Fruit fly (Drosophila melanogaster) whole organism, embryonic: ENCODE data around the gene Hn.

Experiments
- Bgb ChIP-seq: fragments of 200-800 bp; sonication (Bioruptor generic); IDR thresholded peaks from 2 replicates; pipeline ENCODE4 v1.3.6; 2022; ENCODE audit warnings: missing biosample characterization, missing genetic modification characterization; ENCODE audit not compliant: partially characterized antibody
- CG12071 ChIP-seq: fragments of 200-800 bp; sonication (Bioruptor generic); optimal IDR thresholded peaks from 3 replicates; lab custom pipeline; 2018; ENCODE audit warnings: missing biosample characterization, mild to moderate bottlenecking, missing genetic modification characterization
- CG14667 ChIP-seq: fragments of 200-800 bp; sonication (Bioruptor generic); IDR thresholded peaks from 2 replicates; pipeline ENCODE4 v1.3.6; 2022; ENCODE audit warnings: missing biosample characterization, missing genetic modification characterization
- CG14860 ChIP-seq: fragments of 200-800 bp; sonication (Bioruptor generic); IDR thresholded peaks from 3 replicates; pipeline ENCODE4 v1.3.6; 2022; ENCODE audit warnings: missing biosample characterization, missing genetic modification characterization; ENCODE audit not compliant: partially characterized antibody
- CG15696 ChIP-seq: fragments of 200-800 bp; sonication (Bioruptor generic); optimal IDR thresholded peaks from 2 replicates; lab custom pipeline; 2019; ENCODE audit warnings: missing biosample characterization, mild to moderate bottlenecking, missing genetic modification characterization, moderate library complexity
- CG16815 ChIP-seq: fragments of 200-800 bp; sonication (Bioruptor generic); optimal IDR thresholded peaks from 3 replicates; lab custom pipeline; 2017; ENCODE audit warnings: missing biosample characterization, mild to moderate bottlenecking, missing genetic modification characterization
- CG17802 ChIP-seq: fragments of 200-800 bp; sonication (Bioruptor generic); optimal IDR thresholded peaks from 2 replicates; lab custom pipeline; 2018; ENCODE audit warnings: missing biosample characterization, mild to moderate bottlenecking, missing genetic modification characterization, moderate library complexity
- CG17912 ChIP-seq: fragments of 200-800 bp; sonication (Bioruptor generic); optimal IDR thresholded peaks from 2 replicates; lab custom pipeline; 2018; ENCODE audit warnings: missing biosample characterization, mild to moderate bottlenecking, missing genetic modification characterization
- CG1792 ChIP-seq: fragments of 200-800 bp; sonication (Bioruptor generic); optimal IDR thresholded peaks from 2 replicates; lab custom pipeline; 2016; ENCODE audit warnings: missing biosample characterization, missing genetic modification characterization
- CG18262 ChIP-seq: fragments of 200-800 bp; optimal IDR thresholded peaks from 3 replicates; lab custom pipeline; 2019; ENCODE audit warnings: missing biosample characterization, mild to moderate bottlenecking, missing genetic modification characterization, moderate library complexity
- CG5180 ChIP-seq: fragments of 200-800 bp; sonication (Bioruptor generic); optimal IDR thresholded peaks from 3 replicates; lab custom pipeline; 2017; ENCODE audit warnings: missing biosample characterization, missing genetic modification characterization, mild to moderate bottlenecking, moderate library complexity, missing genetic modification reagents
- CG6683 ChIP-seq: fragments of 200-800 bp; sonication (Bioruptor generic); optimal IDR thresholded peaks from 2 replicates; lab custom pipeline; 2017; ENCODE audit warnings: missing biosample characterization, mild to moderate bottlenecking, missing genetic modification characterization, missing genetic modification reagents
- CG7928 ChIP-seq: fragments of 200-800 bp; sonication (Bioruptor generic); optimal IDR thresholded peaks from 2 replicates; lab custom pipeline; 2017; ENCODE audit warnings: missing biosample characterization, mild to moderate bottlenecking, missing genetic modification characterization
- Chrac-16 ChIP-seq: fragments of 200-800 bp; sonication (Bioruptor generic); optimal IDR thresholded peaks from 3 replicates; lab custom pipeline; 2016; ENCODE audit warnings: missing biosample characterization, missing genetic modification characterization
- Drgx ChIP-seq: fragments of 200-800 bp; sonication (Bioruptor generic); IDR thresholded peaks from 2 replicates; pipeline ENCODE4 v1.3.6; 2022; ENCODE audit warnings: missing biosample characterization, missing genetic modification characterization
- Fer3 ChIP-seq: fragments of 200-800 bp; sonication (Bioruptor generic); optimal IDR thresholded peaks from 2 replicates; lab custom pipeline; 2018; ENCODE audit warnings: missing biosample characterization, mild to moderate bottlenecking, missing genetic modification characterization, moderate library complexity
- Hmr ChIP-seq: fragments of 200-800 bp; sonication (Bioruptor generic); optimal IDR thresholded peaks from 3 replicates; lab custom pipeline; 2017; ENCODE audit warnings: mild to moderate bottlenecking, missing biosample characterization, missing genetic modification reagents, missing genetic modification characterization
- Mes4 ChIP-seq: fragments of 200-800 bp; sonication (Bioruptor generic); optimal IDR thresholded peaks from 2 replicates; lab custom pipeline; 2016; ENCODE audit warnings: missing biosample characterization, missing genetic modification characterization
- Nf-YB ChIP-seq: fragments of 200-800 bp; sonication (Bioruptor generic); optimal IDR thresholded peaks from 3 replicates; lab custom pipeline; 2019; ENCODE audit warnings: missing biosample characterization, mild to moderate bottlenecking, missing genetic modification characterization, moderate library complexity
- NfI ChIP-seq: fragments of 200-800 bp; sonication (Bioruptor generic); optimal IDR thresholded peaks from 3 replicates; lab custom pipeline; 2018; ENCODE audit warnings: missing biosample characterization, mild to moderate bottlenecking, missing genetic modification characterization, moderate library complexity
- Oaz ChIP-seq: fragments of 200-800 bp; sonication (Bioruptor generic); IDR thresholded peaks from 2 replicates; pipeline ENCODE4 v1.3.6; 2022; ENCODE audit warnings: missing biosample characterization, missing genetic modification characterization
- Oli ChIP-seq: fragments of 200-800 bp; sonication (Bioruptor generic); optimal IDR thresholded peaks from 2 replicates; lab custom pipeline; 2018; ENCODE audit warnings: missing biosample characterization, mild to moderate bottlenecking, missing genetic modification characterization, moderate library complexity
- Poxn ChIP-seq: fragments of 200-800 bp; sonication (Bioruptor generic); IDR thresholded peaks from 2 replicates; pipeline ENCODE4 v1.3.6; 2022; ENCODE audit warnings: missing biosample characterization, missing genetic modification characterization
- Six4 ChIP-seq: fragments of 200-800 bp; sonication (Bioruptor generic); optimal IDR thresholded peaks from 2 replicates; lab custom pipeline; 2016; ENCODE audit warnings: missing biosample characterization, missing genetic modification characterization
- TFAM ChIP-seq: fragments of 200-800 bp; sonication (Bioruptor generic); optimal IDR thresholded peaks from 2 replicates; lab custom pipeline; 2017; ENCODE audit warnings: missing biosample characterization, missing genetic modification characterization, inconsistent platforms
- Taf1 ChIP-seq: fragments of 200-800 bp; sonication (Bioruptor generic); IDR thresholded peaks from 2 replicates; pipeline ENCODE4 v1.3.6; 2022; ENCODE audit warnings: missing biosample characterization, missing genetic modification characterization
- Tbp ChIP-seq: fragments of >200 bp; optimal IDR thresholded peaks from 2 replicates; lab custom pipeline; 2018; ENCODE audit warnings: missing biosample characterization, missing genetic modification characterization
- Trl ChIP-seq, 3 experiments: fragments of >200 bp in 2 of 3; fragments of 200-800 bp in 1 of 3; sonication (Bioruptor generic) in 1 of 3; optimal IDR thresholded peaks; 2 replicates in 1 of 3; 3 replicates in 2 of 3; lab custom pipeline; 2016 to 2017; ENCODE audit warnings: missing biosample characterization in 1 of 3, missing genetic modification characterization in 1 of 3
- Usf ChIP-seq: fragments of 200-800 bp; sonication (Bioruptor generic); optimal IDR thresholded peaks from 2 replicates; lab custom pipeline; 2017; ENCODE audit warnings: missing genotype, missing biosample characterization, missing genetic modification characterization
- ac ChIP-seq: fragments of 200-800 bp; sonication (Bioruptor generic); optimal IDR thresholded peaks from 3 replicates; lab custom pipeline; 2017; ENCODE audit warnings: missing biosample characterization, mild to moderate bottlenecking, missing genetic modification characterization
- bcd ChIP-seq: fragments of 200-800 bp; sonication (Bioruptor generic); optimal IDR thresholded peaks from 2 replicates; lab custom pipeline; 2017; ENCODE audit warnings: missing biosample characterization, mild to moderate bottlenecking, missing genetic modification characterization
- cad ChIP-seq: fragments of >200 bp; optimal IDR thresholded peaks from 2 replicates; lab custom pipeline; 2017; ENCODE audit warnings: missing biosample characterization, missing genetic modification characterization
- dimm ChIP-seq: fragments of 200-800 bp; sonication (Bioruptor generic); IDR thresholded peaks from 2 replicates; pipeline ENCODE4 v1.3.6; 2022; ENCODE audit warnings: missing biosample characterization, missing genetic modification characterization
- fd96Cb ChIP-seq: fragments of 200-800 bp; sonication (Bioruptor generic); optimal IDR thresholded peaks from 2 replicates; lab custom pipeline; 2018; ENCODE audit warnings: missing biosample characterization, mild to moderate bottlenecking, missing genetic modification characterization, moderate library complexity
- ftz-f1 ChIP-seq: fragments of 200-800 bp; sonication (Bioruptor generic); optimal IDR thresholded peaks from 2 replicates; lab custom pipeline; 2016; ENCODE audit warnings: missing biosample characterization, missing genetic modification characterization
- gfzf ChIP-seq: fragments of 200-800 bp; sonication (Bioruptor generic); optimal IDR thresholded peaks from 2 replicates; lab custom pipeline; 2016; ENCODE audit warnings: missing biosample characterization, mild to moderate bottlenecking, missing genetic modification characterization, moderate library complexity
- hkb ChIP-seq, 2 experiments: fragments of 200-800 bp in 1 of 2; fragments of >200 bp in 1 of 2; sonication (Bioruptor generic) in 1 of 2; IDR thresholded peaks in 1 of 2; optimal IDR thresholded peaks in 1 of 2; 2 replicates each; pipeline versions ENCODE4 v1.3.6 to Lab custom; 2017 to 2022; ENCODE audit warnings: missing biosample characterization in 1 of 2, missing genetic modification characterization in 1 of 2
- nmo ChIP-seq: fragments of 200-800 bp; sonication (Bioruptor generic); optimal IDR thresholded peaks from 2 replicates; lab custom pipeline; 2018; ENCODE audit warnings: missing biosample characterization, mild to moderate bottlenecking, missing genetic modification characterization, moderate library complexity
- otp ChIP-seq: fragments of 200-800 bp; sonication (Bioruptor generic); IDR thresholded peaks from 3 replicates; pipeline ENCODE4, ENCODE4 v1.3.6; 2022; ENCODE audit warnings: missing biosample characterization, missing genetic modification characterization
- peb ChIP-seq: fragments of 200-800 bp; sonication (Bioruptor generic); IDR thresholded peaks from 2 replicates; pipeline ENCODE4 v1.3.6; 2022; ENCODE audit warnings: missing biosample characterization, missing genetic modification characterization
- phol ChIP-seq: fragments of 200-800 bp; sonication (Bioruptor generic); optimal IDR thresholded peaks from 3 replicates; lab custom pipeline; 2018; ENCODE audit warnings: missing biosample characterization, mild to moderate bottlenecking, missing genetic modification characterization, moderate library complexity
- schlank ChIP-seq: fragments of 200-800 bp; sonication (Bioruptor generic); optimal IDR thresholded peaks from 2 replicates; lab custom pipeline; 2018; ENCODE audit warnings: missing biosample characterization, mild to moderate bottlenecking, missing genetic modification characterization
- sens ChIP-seq: fragments of 200-800 bp; sonication (Bioruptor generic); peaks from one replicate; lab custom pipeline; 2016; ENCODE audit warnings: missing biosample characterization, missing genetic modification characterization
- seq ChIP-seq: fragments of 200-800 bp; sonication (Bioruptor generic); IDR thresholded peaks from 2 replicates; pipeline ENCODE4 v1.3.6; 2022; ENCODE audit warnings: missing biosample characterization, missing genetic modification characterization
- tgo ChIP-seq: fragments of 200-800 bp; sonication (Bioruptor generic); IDR thresholded peaks from 3 replicates; pipeline ENCODE4 v1.3.6; 2022; ENCODE audit warnings: missing biosample characterization, missing genetic modification characterization
- vfl ChIP-seq: fragments of 200-800 bp; sonication (Bioruptor generic); optimal IDR thresholded peaks from 2 replicates; lab custom pipeline; 2016; ENCODE audit warnings: missing biosample characterization, missing genetic modification characterization
- vnd ChIP-seq: fragments of 200-800 bp; sonication (Bioruptor generic); IDR thresholded peaks from 3 replicates; pipeline ENCODE4 v1.3.6; 2022; ENCODE audit warnings: missing biosample characterization, missing genetic modification characterization; ENCODE audit not compliant: partially characterized antibody
- wor ChIP-seq: fragments of 200-800 bp; sonication (Bioruptor generic); IDR thresholded peaks from 2 replicates; pipeline ENCODE4 v1.3.6; 2022; ENCODE audit warnings: missing biosample characterization, missing genetic modification characterization

The Hn gene

dm6 chr3L:7718561-7719417 is 41.5 kb upstream of the Hn start, which contains the start of gene Mcad (continued):
- no peak for TF ChIP-seq gfzf (GFP tag; lab: Kevin White, UChicago)
- TF ChIP-seq CG18262 (tag; lab: Kevin White, UChicago): peak; percentile 88
- TF ChIP-seq Usf (GFP tag; lab: Kevin White, UChicago): peak; percentile 54
- peak; percentile 79 for TF ChIP-seq seq (GFP tag; lab: Robert Waterston, UW)
- peak; percentile 27 for TF ChIP-seq TFAM (GFP tag; lab: Kevin White, UChicago)
- TF ChIP-seq Bgb (GFP tag; lab: Robert Waterston, UW): no peak
- no peak for TF ChIP-seq CG14860 (GFP tag; lab: Robert Waterston, UW)
- TF ChIP-seq schlank (tag; lab: Kevin White, UChicago): peak; percentile 67
- no peak for TF ChIP-seq Trl (optimal IDR thresholded peaks at IDR 0.05; lab: Kevin White, UChicago)
- TF ChIP-seq Trl (GFP tag; optimal IDR thresholded peaks at IDR 0.05; lab: Kevin White, UChicago): peak; percentile 19
- TF ChIP-seq Chrac-16: peak; percentile 76
- TF ChIP-seq Fer3 (tag; lab: Kevin White, UChicago): peak; percentile 97
- TF ChIP-seq Taf1: peak; percentile 77
- TF ChIP-seq CG6683 (GFP tag; lab: Kevin White, UChicago): peak; percentile 92
- TF ChIP-seq Hmr (GFP tag; lab: Kevin White, UChicago): peak; percentile 93
- TF ChIP-seq vfl (GFP tag; lab: Kevin White, UChicago): peak; percentile 74
- TF ChIP-seq ftz-f1 (GFP tag; lab: Kevin White, UChicago): no peak
- TF ChIP-seq cad: no peak
- TF ChIP-seq Drgx (GFP tag; lab: Robert Waterston, UW): peak; percentile 90
- TF ChIP-seq Oaz (GFP tag; lab: Robert Waterston, UW): peak; percentile 65
- peak; percentile 93 for TF ChIP-seq bcd (GFP tag; lab: Kevin White, UChicago)
- TF ChIP-seq wor (GFP tag; lab: Robert Waterston, UW): peak; percentile 89
- peak; percentile 96 for TF ChIP-seq fd96Cb
- peak; percentile 84 for TF ChIP-seq NfI (GFP tag; lab: Kevin White, UChicago)
- TF ChIP-seq CG7928 (GFP tag; lab: Kevin White, UChicago): peak; percentile 57
- no peak for TF ChIP-seq Tbp (GFP tag; lab: Kevin White, UChicago)
- peak; percentile 63 for TF ChIP-seq Nf-YB (GFP tag; lab: Kevin White, UChicago)
- peak; percentile 86 for TF ChIP-seq CG12071 (GFP tag; lab: Kevin White, UChicago)
- TF ChIP-seq CG5180 (GFP tag; lab: Kevin White, UChicago): peak; percentile 87
- peak; percentile 44; the same call in 2 of the 3 replicates for TF ChIP-seq otp (GFP tag; lab: Robert Waterston, UW)
- peak; percentile 98 for TF ChIP-seq phol (tag; lab: Kevin White, UChicago)
- no peak for TF ChIP-seq CG17912 (GFP tag; lab: Kevin White, UChicago)
- peak; percentile 12; the same call in 1 of the 2 replicates for TF ChIP-seq peb (GFP tag; lab: Robert Waterston, UW)
- peak; percentile 82 for TF ChIP-seq CG17802
- TF ChIP-seq nmo (GFP tag; lab: Kevin White, UChicago): peak; percentile 92
- no peak for TF ChIP-seq ac (GFP tag; lab: Kevin White, UChicago)
- TF ChIP-seq CG1792 (GFP tag; lab: Kevin White, UChicago): peak; percentile 62
- no peak for TF ChIP-seq vnd (GFP tag; lab: Robert Waterston, UW)
- TF ChIP-seq Oli: peak; percentile 87
- TF ChIP-seq tgo (GFP tag; lab: Robert Waterston, UW): peak; percentile 95
- peak; percentile 49 for TF ChIP-seq CG15696
- peak; percentile 86 for TF ChIP-seq Six4 (GFP tag; lab: Kevin White, UChicago)
- no peak for TF ChIP-seq Mes4 (GFP tag; lab: Kevin White, UChicago)
- TF ChIP-seq CG14667 (GFP tag; lab: Robert Waterston, UW): peak; percentile 60
- TF ChIP-seq dimm (GFP tag; lab: Robert Waterston, UW): peak; percentile 67
- no peak for TF ChIP-seq hkb (optimal IDR thresholded peaks at IDR 0.05; lab: Kevin White, UChicago)
- peak; percentile 94 for TF ChIP-seq hkb (GFP tag; IDR thresholded peaks at IDR 0.05; lab: Robert Waterston, UW)
- peak; percentile 89 for TF ChIP-seq sens (GFP tag; lab: Kevin White, UChicago)
- peak; percentile 74 for TF ChIP-seq CG16815 (GFP tag; lab: Kevin White, UChicago)
- TF ChIP-seq Poxn: peak; percentile 57
